Fruit fly (Drosophila melanogaster): ENCODE results near the gene Rb97D.

- TF ChIP-seq CG11695 (GFP tag; IDR thresholded peaks at IDR 0.05) (no peak), CG7556 (GFP tag; optimal IDR thresholded peaks at IDR 0.05) (no peak), CG11085 (GFP tag; IDR thresholded peaks at IDR 0.05) (no peak), CG17328 (GFP tag; IDR thresholded peaks at IDR 0.05) (no peak), CG5953 (GFP tag; IDR thresholded peaks at IDR 0.05) (no peak), Fer3 (tag; optimal IDR thresholded peaks at IDR 0.05) (no peak), sna (GFP tag; IDR thresholded peaks at IDR 0.05; ENCODE audit: partially characterized antibody) (no peak), Doc2 (GFP tag; IDR thresholded peaks at IDR 0.05) (no peak), CG17385 (GFP tag; optimal IDR thresholded peaks at IDR 0.05) (no peak), sima (GFP tag; optimal IDR thresholded peaks at IDR 0.05) (no peak), Neu2 (GFP tag; optimal IDR thresholded peaks at IDR 0.05; ENCODE audit: borderline replicate concordance) (no peak)
These were observed 21.8 kb upstream of the Rb97D start for dm6 chr3R:26897302-26897701.
